Worm (Caenorhabditis elegans): ENCODE data around the gene flh-2.
A peak's percentile ranks its signal among the peaks of the same experiment; 100 is the strongest.
"Not testable (repeated sequence)": the region's sequence is repeated elsewhere in the genome, so short reads cannot be mapped to it uniquely, and the experiment has no call there.

The flh-2 gene

DNA sequence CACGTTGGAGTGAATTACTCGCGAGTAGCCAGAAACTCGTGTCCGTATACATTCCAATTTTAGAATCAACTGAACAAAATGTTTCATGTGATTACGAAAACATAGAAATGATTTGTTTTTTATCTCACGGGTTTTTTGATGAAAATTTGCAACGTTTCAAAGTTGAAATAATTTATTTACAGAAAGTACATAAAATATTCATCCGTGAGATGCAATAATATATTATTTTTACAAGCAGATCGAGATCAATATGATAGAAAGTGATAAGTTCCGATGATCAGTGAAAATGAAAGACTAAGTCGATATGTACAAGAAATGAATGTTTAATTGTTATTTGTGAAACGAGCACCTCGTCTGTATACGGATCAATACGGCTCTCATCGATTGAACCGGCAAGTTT lies 28.4 kb downstream of the flh-2 start, which contains the start of gene C27F2.6:
Gene C27F2.6, minus strand, starts transcription at position 101 of the 400 bp plus-strand sequence.
- not testable (repeated sequence) for TF ChIP-seq zip-4 (GFP tag; optimal IDR thresholded peaks at IDR 0.05); pqm-1 (tag; optimal IDR thresholded peaks at IDR 0.05); ceh-63 (GFP tag; optimal IDR thresholded peaks at IDR 0.05)

DNA sequence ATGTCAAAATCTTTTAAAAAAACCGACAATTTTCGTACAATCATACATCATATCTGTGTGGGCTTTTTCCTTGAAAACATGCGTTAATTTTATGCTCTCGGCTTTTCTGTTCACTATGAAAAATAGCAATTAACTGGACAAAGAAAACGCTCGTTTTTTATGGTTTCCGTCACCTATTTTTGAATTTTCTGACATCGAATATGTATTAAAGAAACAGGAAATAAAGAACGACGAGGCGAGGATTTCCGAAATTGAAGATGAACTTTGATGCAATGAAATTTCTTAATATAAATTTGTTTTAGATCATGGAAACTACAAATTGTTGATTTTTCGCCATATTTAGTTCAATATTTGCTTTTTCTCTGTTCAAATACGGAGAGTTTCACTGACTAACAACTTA lies 32.0 kb downstream of the flh-2 start:
- TF ChIP-seq nhr-19 (GFP tag; conservative IDR thresholded peaks at IDR 0.05), result no peak
- no peak for TF ChIP-seq lin-39 (tag; optimal IDR thresholded peaks at IDR 0.05)
- no peak for TF ChIP-seq ceh-63 (GFP tag; optimal IDR thresholded peaks at IDR 0.05)
- no peak for TF ChIP-seq nhr-12 (tag; optimal IDR thresholded peaks at IDR 0.05)
- TF ChIP-seq pag-3 (tag; optimal IDR thresholded peaks at IDR 0.05; ENCODE audit: borderline replicate concordance, insufficient read depth), result no peak
- TF ChIP-seq nhr-85 (tag), result no peak
- no peak for TF ChIP-seq zag-1 (tag; optimal IDR thresholded peaks at IDR 0.05)
- no peak for TF ChIP-seq fkh-4 (tag; optimal IDR thresholded peaks at IDR 0.05; ENCODE audit: borderline replicate concordance)

DNA sequence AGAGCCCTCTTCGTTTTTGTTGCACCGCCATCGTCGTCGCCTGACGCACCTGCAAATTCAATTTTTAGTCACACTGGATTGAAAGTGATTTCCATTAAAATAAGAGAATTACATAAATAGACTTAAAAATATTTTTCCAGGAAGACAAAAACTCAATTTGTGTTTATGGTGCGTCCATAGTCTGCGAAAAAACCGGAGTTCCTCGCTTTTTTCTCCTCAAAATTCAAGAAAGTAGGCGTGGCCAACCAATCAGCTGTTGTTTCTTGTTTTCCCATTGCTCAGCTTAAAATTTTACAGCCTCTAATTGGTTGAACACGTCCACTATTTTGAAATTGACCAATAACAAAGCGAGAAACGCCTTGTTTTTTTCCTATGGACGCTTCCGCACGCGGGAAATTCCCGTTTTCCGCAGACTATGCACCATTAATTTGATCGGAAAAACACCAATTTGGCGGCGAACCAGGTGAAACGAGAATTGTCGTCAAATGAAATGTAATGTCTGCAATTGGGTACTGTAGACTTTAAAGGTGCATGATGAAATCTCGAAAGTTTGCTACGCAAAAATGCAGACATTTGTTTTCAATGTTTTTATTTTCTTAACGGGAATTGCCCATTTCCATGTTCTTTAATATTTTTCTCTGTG lies 32.6 kb downstream of the flh-2 start, which contains the start of gene C27F2.7:
Gene C27F2.7, minus strand, starts transcription at position 51 of the 643 bp plus-strand sequence.
- TF ChIP-seq zag-1 (tag; optimal IDR thresholded peaks at IDR 0.05) (no peak), vab-15 (tag; optimal IDR thresholded peaks at IDR 0.05) (no peak), elt-2 (tag; optimal IDR thresholded peaks at IDR 0.05) (no peak), zip-4 (GFP tag; optimal IDR thresholded peaks at IDR 0.05) (no peak), tlp-1 (tag; optimal IDR thresholded peaks at IDR 0.05) (no peak), hpl-2 (GFP tag; optimal IDR thresholded peaks at IDR 0.05) (no peak), efl-3 (GFP tag; optimal IDR thresholded peaks at IDR 0.05) (no peak), Y116A8C.19 (tag; optimal IDR thresholded peaks at IDR 0.05; ENCODE audit: borderline replicate concordance) (no peak), nhr-84 (tag; optimal IDR thresholded peaks at IDR 0.05) (no peak), ceh-82 (tag; optimal IDR thresholded peaks at IDR 0.05) (no peak), mab-9 (GFP tag; IDR thresholded peaks at IDR 0.05) (no peak), lsy-2 (tag; optimal IDR thresholded peaks at IDR 0.05) (no peak), ama-1 (optimal IDR thresholded peaks at IDR 0.05) (no peak), efl-1 (optimal IDR thresholded peaks at IDR 0.05) (no peak), efl-1 (GFP tag; optimal IDR thresholded peaks at IDR 0.05 in 1 of 2) (no peak), nhr-71 (tag; optimal IDR thresholded peaks at IDR 0.05) (no peak), grh-1 (GFP tag; IDR thresholded peaks at IDR 0.05) (no peak), hlh-4 (tag; optimal IDR thresholded peaks at IDR 0.05) (no peak)

DNA sequence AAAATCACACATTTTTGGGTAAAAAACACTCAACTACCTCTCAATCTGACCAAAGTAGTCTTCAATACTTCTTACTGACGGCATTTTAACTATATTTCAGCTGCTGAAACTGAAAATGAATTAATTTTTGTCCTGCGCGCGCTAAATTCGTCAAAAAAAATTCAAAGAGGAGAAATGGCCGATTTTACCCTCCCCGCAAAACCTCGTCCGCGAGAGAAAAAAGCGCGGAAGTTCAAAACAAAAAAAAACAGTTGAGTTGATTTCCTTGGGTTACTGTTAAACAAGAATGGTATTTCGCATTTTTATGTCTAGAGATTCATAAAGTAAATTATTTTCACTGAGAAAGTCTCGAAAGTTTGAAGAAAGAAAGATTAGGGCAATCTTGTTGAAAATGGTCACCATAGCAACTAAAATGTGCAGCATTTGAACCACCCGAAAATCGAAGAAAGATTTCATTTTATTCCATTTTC lies 34.9 kb downstream of the flh-2 start, which contains the start of the genes C27F2.10 and wdr-60:
Gene C27F2.10, minus strand, starts transcription at position 109 of the 470 bp plus-strand sequence.
Gene wdr-60, plus strand, starts transcription at position 420 of the 470 bp plus-strand sequence.
- no peak for TF ChIP-seq sup-37 (GFP tag; optimal IDR thresholded peaks at IDR 0.05)
- peak; percentile 75 to 89 (median 86) for TF ChIP-seq dpl-1 (GFP tag; optimal IDR thresholded peaks at IDR 0.05)
- TF ChIP-seq ceh-63 (GFP tag; optimal IDR thresholded peaks at IDR 0.05), result no peak
- TF ChIP-seq nhr-77 (tag; optimal IDR thresholded peaks at IDR 0.05), result no peak
- TF ChIP-seq alr-1 (tag; optimal IDR thresholded peaks at IDR 0.05; ENCODE audit: borderline replicate concordance), result no peak
- peak; percentile 17 for TF ChIP-seq dsc-1 (tag; optimal IDR thresholded peaks at IDR 0.05)
- TF ChIP-seq aly-2 (tag; optimal IDR thresholded peaks at IDR 0.05), result no peak
- no peak for TF ChIP-seq lin-13 (GFP tag; optimal IDR thresholded peaks at IDR 0.05)
- peak; percentile 61 for TF ChIP-seq ceh-90 (tag; optimal IDR thresholded peaks at IDR 0.05)
- peak; percentile 24 for TF ChIP-seq fkh-8 (tag; optimal IDR thresholded peaks at IDR 0.05)
- TF ChIP-seq hlh-17 (GFP tag; optimal IDR thresholded peaks at IDR 0.05; ENCODE audit: borderline replicate concordance), result no peak
- TF ChIP-seq lir-3 (tag; optimal IDR thresholded peaks at IDR 0.05; ENCODE audit: poor library complexity), result peak; percentile 64
- no peak for TF ChIP-seq fkh-4 (tag; optimal IDR thresholded peaks at IDR 0.05; ENCODE audit: borderline replicate concordance)
- no peak for TF ChIP-seq jun-1 (tag; optimal IDR thresholded peaks at IDR 0.05)
- TF ChIP-seq unc-98 (GFP tag; IDR thresholded peaks at IDR 0.05), result no peak
- TF ChIP-seq nhr-85 (tag), result peak; percentile 71
- TF ChIP-seq ceh-88 (GFP tag; IDR thresholded peaks at IDR 0.05), result no peak
- TF ChIP-seq C04F5.9 (tag; optimal IDR thresholded peaks at IDR 0.05), result no peak
- no peak for TF ChIP-seq fkh-10 (GFP tag; optimal IDR thresholded peaks at IDR 0.05)
- TF ChIP-seq swsn-7 (tag; optimal IDR thresholded peaks at IDR 0.05), result no peak
- peak; percentile 57 for TF ChIP-seq tbx-2 (tag; optimal IDR thresholded peaks at IDR 0.05)
- TF ChIP-seq F16B12.6 (tag; optimal IDR thresholded peaks at IDR 0.05), result no peak
- peak; percentile 57 for TF ChIP-seq nhr-47 (tag; optimal IDR thresholded peaks at IDR 0.05)
- TF ChIP-seq egl-13 (tag; optimal IDR thresholded peaks at IDR 0.05), result no peak

All from whole organism, L1 larva.